Worm (Caenorhabditis elegans): ENCODE data around the gene F58F12.3.

F58F12.3 gene

DNA sequence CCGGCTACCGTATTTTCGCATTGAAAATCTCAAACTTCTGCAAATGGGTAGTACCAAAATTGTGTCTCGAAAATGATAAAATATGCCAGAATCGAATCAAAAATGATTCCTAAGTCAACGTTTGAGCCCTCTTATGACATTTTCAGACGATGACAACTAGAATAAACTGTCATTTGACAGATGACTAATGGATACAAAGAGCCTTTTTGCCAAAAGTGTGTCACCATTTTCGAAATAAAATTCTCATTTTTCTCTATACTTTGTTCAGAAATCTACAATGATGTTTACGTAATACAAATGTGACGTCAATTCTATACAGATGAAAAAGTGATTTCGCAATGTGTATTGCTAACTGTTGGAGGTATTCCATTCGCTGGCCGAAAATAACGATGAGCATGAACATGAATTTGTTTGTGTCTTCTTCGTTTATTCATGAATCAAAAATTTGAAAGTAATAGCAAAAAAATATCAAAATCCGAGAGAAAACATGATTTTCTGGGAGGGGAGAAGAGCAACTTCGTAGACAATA lies 44.5 kb downstream of the F58F12.3 start (continued):
- TF ChIP-seq zip-2 (tag; optimal IDR thresholded peaks at IDR 0.05) = peak; percentile 46
- peak; percentile 82 for TF ChIP-seq nhr-6 (tag; optimal IDR thresholded peaks at IDR 0.05)
- peak; percentile 55; the same call in 1 of the 2 replicates for TF ChIP-seq saeg-2 (GFP tag; IDR thresholded peaks at IDR 0.05)
- TF ChIP-seq F37D6.2 (tag; optimal IDR thresholded peaks at IDR 0.05) = peak; percentile 20
- no peak for TF ChIP-seq lin-39 (tag; optimal IDR thresholded peaks at IDR 0.05)
- TF ChIP-seq egl-43 (GFP tag; IDR thresholded peaks at IDR 0.05) = peak; percentile 29; the same call in 1 of the 2 replicates
- TF ChIP-seq dve-1 (tag; optimal IDR thresholded peaks at IDR 0.05; ENCODE audit: insufficient read depth) = peak; percentile 78
- TF ChIP-seq tra-1 (GFP tag; IDR thresholded peaks at IDR 0.05) = peak; percentile 80
- TF ChIP-seq rbr-2 (tag; optimal IDR thresholded peaks at IDR 0.05) = peak; percentile 4
- TF ChIP-seq mdt-29 (GFP tag; IDR thresholded peaks at IDR 0.05) = peak; percentile 86
- peak; percentile 74; the same call in 1 of the 2 replicates for TF ChIP-seq pha-4 (GFP tag; IDR thresholded peaks at IDR 0.05)
- peak; percentile 7 for TF ChIP-seq pha-4 (tag; optimal IDR thresholded peaks at IDR 0.05)
- peak; percentile 80 for TF ChIP-seq nhr-77 (tag; optimal IDR thresholded peaks at IDR 0.05)
- TF ChIP-seq ztf-11 (tag; optimal IDR thresholded peaks at IDR 0.05) = no peak
- TF ChIP-seq Y48G9A.11 (GFP tag; IDR thresholded peaks at IDR 0.05) = no peak; the same call in 1 of the 2 replicates
- peak; percentile 54; the same call in 1 of the 2 replicates for TF ChIP-seq Y75B8A.6 (GFP tag; IDR thresholded peaks at IDR 0.05)
- TF ChIP-seq lin-1 (GFP tag; IDR thresholded peaks at IDR 0.05) = peak; percentile 77; the same call in 1 of the 2 replicates
- peak; percentile 70 to 72 for TF ChIP-seq lsy-2 (tag; optimal IDR thresholded peaks at IDR 0.05)
- peak; percentile 64 for TF ChIP-seq ztf-7 (tag; optimal IDR thresholded peaks at IDR 0.05)
- TF ChIP-seq sdz-12 (GFP tag; optimal IDR thresholded peaks at IDR 0.05) = peak; percentile 71
- TF ChIP-seq mxl-3 (GFP tag; optimal IDR thresholded peaks at IDR 0.05) = peak; percentile 18
- peak; percentile 56; the same call in 1 of the 2 replicates for TF ChIP-seq arid-1 (GFP tag; conservative IDR thresholded peaks at IDR 0.05)
- peak; percentile 17 for TF ChIP-seq nhr-25 (tag; optimal IDR thresholded peaks at IDR 0.05; ENCODE audit: borderline replicate concordance, insufficient read depth)
- TF ChIP-seq lim-7 (GFP tag; IDR thresholded peaks at IDR 0.05) = peak; percentile 53; the same call in 1 of the 2 replicates
- TF ChIP-seq daf-16 (GFP tag; optimal IDR thresholded peaks at IDR 0.05) = peak; percentile 16 to 76
- peak; percentile 89 for TF ChIP-seq daf-16 (tag; optimal IDR thresholded peaks at IDR 0.05)
- peak; percentile 71 for TF ChIP-seq hmg-1.1 (GFP tag; IDR thresholded peaks at IDR 0.05)
- peak; percentile 74 for TF ChIP-seq php-3 (GFP tag; IDR thresholded peaks at IDR 0.05)
- TF ChIP-seq daf-8 (GFP tag; IDR thresholded peaks at IDR 0.05) = 0 out of 2 replicates have a peak, but pooled peaks have one; percentile 26
- no peak for TF ChIP-seq nhr-42 (GFP tag; IDR thresholded peaks at IDR 0.05)
- TF ChIP-seq madf-5 (GFP tag; IDR thresholded peaks at IDR 0.05) = peak in 1 of 2 experiments; percentile 65; a peak in 1 of 4 replicates
- peak; percentile 80 for TF ChIP-seq T20F7.1 (GFP tag; optimal IDR thresholded peaks at IDR 0.05)
- no peak for TF ChIP-seq F44E2.7 (GFP tag; IDR thresholded peaks at IDR 0.05)
- TF ChIP-seq set-16 (GFP tag; IDR thresholded peaks at IDR 0.05) = no peak
- TF ChIP-seq dpl-1 (GFP tag; optimal IDR thresholded peaks at IDR 0.05) = peak; percentile 31
- peak; percentile 75 for TF ChIP-seq aha-1 (tag)
- peak; percentile 98 for TF ChIP-seq zfp-3 (GFP tag; conservative IDR thresholded peaks at IDR 0.05)
- peak; percentile 66 for TF ChIP-seq lin-38 (GFP tag; IDR thresholded peaks at IDR 0.05)
- peak; percentile 61 for TF ChIP-seq hlh-11 (tag; optimal IDR thresholded peaks at IDR 0.05)
- TF ChIP-seq aly-2 (tag; optimal IDR thresholded peaks at IDR 0.05) = no peak
- TF ChIP-seq unc-62 (GFP tag; optimal IDR thresholded peaks at IDR 0.05 in 1 of 2) = peak in 1 of 2 experiments; percentile 80
- TF ChIP-seq unc-62 (tag; optimal IDR thresholded peaks at IDR 0.05) = peak; percentile 34
- peak; percentile 76 for TF ChIP-seq lin-13 (GFP tag; optimal IDR thresholded peaks at IDR 0.05)
- TF ChIP-seq spr-1 (tag; optimal IDR thresholded peaks at IDR 0.05) = peak; percentile 70
- TF ChIP-seq nhr-11 (tag; optimal IDR thresholded peaks at IDR 0.05) = peak; percentile 74
- TF ChIP-seq mep-1 (tag; optimal IDR thresholded peaks at IDR 0.05) = peak; percentile 92
- TF ChIP-seq T26A8.4 (GFP tag; IDR thresholded peaks at IDR 0.05) = peak; percentile 94
- TF ChIP-seq lin-15B (tag; optimal IDR thresholded peaks at IDR 0.05) = no peak
- 0 out of 2 replicates have a peak, but pooled peaks have one; percentile 21 for TF ChIP-seq ZK337.2 (GFP tag; IDR thresholded peaks at IDR 0.05)
- no peak; the same call in 1 of the 2 replicates for TF ChIP-seq D1046.2 (GFP tag; IDR thresholded peaks at IDR 0.05)
- 0 out of 2 replicates have a peak, but pooled peaks have one; percentile 7 for TF ChIP-seq dmd-8 (GFP tag; IDR thresholded peaks at IDR 0.05)
